Fruit fly (Drosophila melanogaster): ENCODE results near the gene Ets65A.

DNA sequence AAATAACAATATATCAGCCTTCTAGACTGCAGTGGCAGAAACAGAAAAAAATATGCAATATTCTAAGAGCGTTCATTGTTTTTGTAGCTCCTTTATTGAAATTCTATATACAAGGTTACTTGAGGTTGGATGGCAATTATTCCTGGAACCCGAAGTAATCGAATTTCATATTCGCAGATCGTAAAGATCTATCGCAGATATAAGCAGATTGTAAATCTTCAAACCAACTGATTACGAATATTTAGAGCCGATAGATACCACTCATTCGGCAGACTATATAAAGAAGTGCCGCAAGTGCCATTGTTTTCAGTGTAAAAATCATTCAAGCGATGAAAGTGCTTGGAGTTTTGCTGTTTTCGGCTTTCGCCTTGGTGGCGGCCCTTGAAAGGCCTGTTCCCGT is 45.4 kb upstream of the Ets65A start, which contains the start of gene Jon65Aii:
- TF ChIP-seq Dif (GFP tag; optimal IDR thresholded peaks at IDR 0.05; ENCODE audit: partially characterized antibody) (no peak), psq (GFP tag; optimal IDR thresholded peaks at IDR 0.05) (no peak), brk (GFP tag; optimal IDR thresholded peaks at IDR 0.05) (no peak), pan (optimal IDR thresholded peaks at IDR 0.05) (no peak), fru (GFP tag; optimal IDR thresholded peaks at IDR 0.05) (no peak)
